Fruit fly (Drosophila melanogaster) whole organism, prepupa: Measurements from ENCODE around the gene lsn.

Experiments used
- CG11762 ChIP-seq: fragments of 200-800 bp; sonication (Bioruptor generic); optimal IDR thresholded peaks from 3 replicates; lab custom pipeline; 2016; ENCODE audit warnings: missing biosample characterization, missing genetic modification characterization; ENCODE audit not compliant: insufficient read depth
- CG3919 ChIP-seq: fragments of 200-800 bp; sonication (Bioruptor generic); optimal IDR thresholded peaks from 3 replicates; lab custom pipeline; 2016; ENCODE audit warnings: missing biosample characterization, missing genetic modification characterization
- OdsH ChIP-seq: fragments of 200-800 bp; sonication (Bioruptor generic); optimal IDR thresholded peaks from 3 replicates; lab custom pipeline; 2016; ENCODE audit warnings: missing biosample characterization, missing genetic modification characterization
- acj6 ChIP-seq: fragments of 200-800 bp; sonication (Bioruptor generic); optimal IDR thresholded peaks from 3 replicates; lab custom pipeline; 2016; ENCODE audit warnings: missing biosample characterization, missing genetic modification characterization

- TF ChIP-seq acj6 (GFP tag; lab: Kevin White, UChicago) (no peak), OdsH (GFP tag; lab: Kevin White, UChicago) (no peak), CG11762 (GFP tag; lab: Kevin White, UChicago) (no peak), CG3919 (GFP tag; lab: Kevin White, UChicago) (no peak)
These were observed 39.8 kb upstream of the lsn start for dm6 chr3R:21825140-21825539.
